Worm (Caenorhabditis elegans) whole organism, young adult: ENCODE results near the gene F11F1.1.

Source experiments
- B0019.2 ChIP-seq: fragments of 200-800 bp; sonication (Bioruptor generic); conservative IDR thresholded peaks from 2 replicates; pipeline ENCODE4 v1.3.6; 2022; ENCODE audit warnings: missing genetic modification reagents, missing genetic modification characterization, missing compliant biosample characterization
- C06A6.2 ChIP-seq: fragments of 200-800 bp; sonication (Bioruptor generic); conservative IDR thresholded peaks from 2 replicates; pipeline ENCODE4 v1.3.6; 2022; ENCODE audit warnings: missing genetic modification characterization, missing compliant biosample characterization
- C17E4.6 ChIP-seq: fragments of 200-800 bp; sonication (Bioruptor generic); IDR thresholded peaks from 2 replicates; pipeline ENCODE4 v1.3.6; 2022; ENCODE audit warnings: missing genetic modification reagents, missing genetic modification characterization, missing compliant biosample characterization
- F23B12.7 ChIP-seq: sonication (generic microtip); optimal IDR thresholded peaks from 2 replicates; lab custom pipeline; 2017; ENCODE audit warnings: missing genetic modification characterization, mild to moderate bottlenecking, missing compliant biosample characterization, antibody characterized with exemption, moderate library complexity; ENCODE audit not compliant: insufficient read depth
- F52B5.7 ChIP-seq: sonication (generic microtip); optimal IDR thresholded peaks from 2 replicates; lab custom pipeline; 2016; ENCODE audit warnings: mild to moderate bottlenecking, missing genetic modification characterization, missing compliant biosample characterization
- F57C9.4 ChIP-seq: sonication (generic microtip); optimal IDR thresholded peaks from 2 replicates; lab custom pipeline; 2017; ENCODE audit warnings: mild to moderate bottlenecking, missing genetic modification characterization, missing compliant biosample characterization
- K12H6.12 ChIP-seq: fragments of 200-800 bp; sonication (Bioruptor generic); optimal IDR thresholded peaks from 2 replicates; lab custom pipeline; 2018; ENCODE audit warnings: mild to moderate bottlenecking, missing genetic modification characterization, missing compliant biosample characterization
- Y53F4B.3 ChIP-seq: fragments of 200-800 bp; sonication (Bioruptor generic); IDR thresholded peaks from 2 replicates; pipeline ENCODE4 v1.3.6; 2022; ENCODE audit warnings: missing genetic modification reagents, missing genetic modification characterization, missing compliant biosample characterization
- Y67H2A.10 ChIP-seq: fragments of 200-800 bp; sonication (Bioruptor generic); conservative IDR thresholded peaks from 2 replicates; pipeline ENCODE4 v1.3.6; 2022; ENCODE audit warnings: missing genetic modification reagents, missing genetic modification characterization, missing compliant biosample characterization
- Y79H2A.3 ChIP-seq: fragments of 200-800 bp; sonication (Bioruptor generic); conservative IDR thresholded peaks from 2 replicates; pipeline ENCODE4 v1.3.6; 2022; ENCODE audit warnings: missing genetic modification reagents, missing genetic modification characterization, missing compliant biosample characterization
- aptf-2 ChIP-seq: fragments of 200-800 bp; sonication (Bioruptor generic); conservative IDR thresholded peaks from 2 replicates; pipeline ENCODE4 v1.3.6; 2022; ENCODE audit warnings: missing genetic modification reagents, missing genetic modification characterization, missing compliant biosample characterization
- bed-2 ChIP-seq: fragments of 200-800 bp; sonication (Bioruptor generic); IDR thresholded peaks from 2 replicates; pipeline ENCODE4 v1.3.6; 2022; ENCODE audit warnings: missing genetic modification reagents, missing genetic modification characterization, missing compliant biosample characterization
- cebp-1 ChIP-seq, 2 experiments: fragments of 200-800 bp in 1 of 2; sonication (Bioruptor generic) in 1 of 2; sonication (generic microtip) in 1 of 2; IDR thresholded peaks in 1 of 2; optimal IDR thresholded peaks in 1 of 2; 2 replicates each; pipeline versions ENCODE4 v1.3.6 to Lab custom; 2017 to 2022; ENCODE audit warnings: missing compliant biosample characterization in 2 of 2, missing genetic modification characterization in 2 of 2, mild to moderate bottlenecking in 1 of 2, missing genetic modification reagents in 1 of 2, moderate library complexity in 1 of 2
- ceh-100 ChIP-seq: fragments of 200-800 bp; sonication (Bioruptor generic); IDR thresholded peaks from 2 replicates; pipeline ENCODE4 v1.3.6; 2022; ENCODE audit warnings: missing genetic modification reagents, missing genetic modification characterization, missing compliant biosample characterization
- ceh-27 ChIP-seq: fragments of 200-800 bp; sonication (Bioruptor generic); optimal IDR thresholded peaks from 2 replicates; lab custom pipeline; 2018; ENCODE audit warnings: mild to moderate bottlenecking, missing genetic modification characterization, moderate library complexity, missing compliant biosample characterization
- ceh-40 ChIP-seq: fragments of 200-800 bp; sonication (Bioruptor generic); IDR thresholded peaks from 2 replicates; pipeline ENCODE4 v1.3.6; 2022; ENCODE audit warnings: missing genetic modification characterization, missing compliant biosample characterization
- dox-1 ChIP-seq: fragments of 200-800 bp; sonication (Bioruptor generic); IDR thresholded peaks from 2 replicates; pipeline ENCODE4 v1.3.6; 2022; ENCODE audit warnings: missing genetic modification reagents, missing genetic modification characterization, missing compliant biosample characterization
- dpl-1 ChIP-seq: fragments of 150-350 bp; optimal IDR thresholded peaks from 2 replicates; lab custom pipeline; 2014; ENCODE audit warnings: missing biosample characterization, missing genetic modification reagents, missing genetic modification characterization
- egl-44 ChIP-seq: fragments of 200-800 bp; sonication (Bioruptor generic); IDR thresholded peaks from 2 replicates; pipeline ENCODE4 v1.3.6; 2022; ENCODE audit warnings: missing genetic modification reagents, missing genetic modification characterization, missing compliant biosample characterization
- egrh-3 ChIP-seq: fragments of 200-800 bp; sonication (Bioruptor generic); IDR thresholded peaks from 2 replicates; pipeline ENCODE4 v1.3.6; 2022; ENCODE audit warnings: missing genetic modification reagents, missing genetic modification characterization, missing compliant biosample characterization
- ets-4 ChIP-seq: fragments of 200-800 bp; sonication (Bioruptor generic); optimal IDR thresholded peaks from 2 replicates; lab custom pipeline; 2018; ENCODE audit warnings: mild to moderate bottlenecking, missing genetic modification characterization, missing compliant biosample characterization
- gei-17 ChIP-seq: fragments of 200-800 bp; sonication (Bioruptor generic); optimal IDR thresholded peaks from 2 replicates; lab custom pipeline; 2018; ENCODE audit warnings: mild to moderate bottlenecking, missing genetic modification characterization, missing compliant biosample characterization
- him-1 ChIP-seq: sonication (generic microtip); optimal IDR thresholded peaks from 2 replicates; lab custom pipeline; 2016; ENCODE audit warnings: missing genotype, missing genetic modification reagents, missing genetic modification characterization, missing compliant biosample characterization
- hlh-12 ChIP-seq: sonication (generic microtip); optimal IDR thresholded peaks from 2 replicates; lab custom pipeline; 2016; ENCODE audit warnings: missing genetic modification characterization, missing compliant biosample characterization
- hlh-26 ChIP-seq: fragments of 200-800 bp; sonication (Bioruptor generic); conservative IDR thresholded peaks from 2 replicates; pipeline ENCODE4 v1.3.6; 2022; ENCODE audit warnings: missing genetic modification reagents, missing genetic modification characterization, missing compliant biosample characterization
- hmg-1.2 ChIP-seq: fragments of 200-800 bp; sonication (Bioruptor generic); IDR thresholded peaks from 2 replicates; pipeline ENCODE4 v1.3.6; 2022; ENCODE audit warnings: missing genetic modification reagents, missing genetic modification characterization, missing compliant biosample characterization
- hrde-1 ChIP-seq: sonication (generic microtip); optimal IDR thresholded peaks from 2 replicates; lab custom pipeline; 2016; ENCODE audit warnings: missing genetic modification characterization, mild to moderate bottlenecking, missing compliant biosample characterization, moderate library complexity, missing genotype, missing genetic modification reagents, borderline replicate concordance
- hsf-1 ChIP-seq: fragments of 200-800 bp; sonication (Bioruptor generic); IDR thresholded peaks from 2 replicates; pipeline ENCODE4 v1.3.6; 2022; ENCODE audit warnings: missing genetic modification reagents, missing genetic modification characterization, missing compliant biosample characterization
- let-526 ChIP-seq: fragments of 200-800 bp; sonication (Bioruptor generic); IDR thresholded peaks from 2 replicates; pipeline ENCODE4 v1.3.6; 2022; ENCODE audit warnings: missing genetic modification reagents, missing genetic modification characterization, missing compliant biosample characterization
- lin-54 ChIP-seq: fragments of 200-800 bp; sonication (Bioruptor generic); optimal IDR thresholded peaks from 2 replicates; lab custom pipeline; 2018; ENCODE audit warnings: mild to moderate bottlenecking, missing genetic modification characterization, missing compliant biosample characterization
- lsl-1 ChIP-seq: fragments of 200-800 bp; sonication (Bioruptor generic); optimal IDR thresholded peaks from 2 replicates; lab custom pipeline; 2018; ENCODE audit warnings: mild to moderate bottlenecking, missing genetic modification characterization, moderate library complexity, missing compliant biosample characterization
- lsy-27 ChIP-seq: sonication (generic microtip); optimal IDR thresholded peaks from 2 replicates; lab custom pipeline; 2017; ENCODE audit warnings: missing genetic modification characterization, mild to moderate bottlenecking, missing compliant biosample characterization, antibody characterized with exemption, missing genotype, borderline replicate concordance; ENCODE audit not compliant: insufficient read depth
- madf-3 ChIP-seq: fragments of 200-800 bp; sonication (Bioruptor generic); IDR thresholded peaks from 2 replicates; pipeline ENCODE4 v1.3.6; 2022; ENCODE audit warnings: missing genetic modification reagents, missing genetic modification characterization, missing compliant biosample characterization
- madf-6 ChIP-seq: fragments of 200-800 bp; sonication (Bioruptor generic); IDR thresholded peaks from 2 replicates; pipeline ENCODE4 v1.3.6; 2022; ENCODE audit warnings: missing genetic modification reagents, missing genetic modification characterization, missing compliant biosample characterization
- nfya-1 ChIP-seq: sonication (generic microtip); optimal IDR thresholded peaks from 2 replicates; lab custom pipeline; 2017; ENCODE audit warnings: antibody characterized with exemption, missing compliant biosample characterization, missing genetic modification characterization, borderline replicate concordance; ENCODE audit not compliant: insufficient read depth
- nfyb-1 ChIP-seq: fragments of 200-800 bp; sonication (Bioruptor generic); IDR thresholded peaks from 2 replicates; pipeline ENCODE4 v1.3.6; 2022; ENCODE audit warnings: missing genetic modification reagents, missing genetic modification characterization, missing compliant biosample characterization
- nhr-120 ChIP-seq: fragments of 200-800 bp; sonication (Bioruptor generic); IDR thresholded peaks from 2 replicates; pipeline ENCODE4 v1.3.6; 2022; ENCODE audit warnings: missing genetic modification characterization, missing compliant biosample characterization
- nhr-27 ChIP-seq: fragments of 200-800 bp; sonication (Bioruptor generic); optimal IDR thresholded peaks from 2 replicates; lab custom pipeline; 2018; ENCODE audit warnings: mild to moderate bottlenecking, missing genetic modification characterization, moderate library complexity, missing compliant biosample characterization
- snpc-1.3 ChIP-seq: sonication (generic microtip); optimal IDR thresholded peaks from 2 replicates; lab custom pipeline; 2017; ENCODE audit warnings: missing genetic modification characterization, mild to moderate bottlenecking, missing compliant biosample characterization, antibody characterized with exemption, moderate library complexity, missing genotype, missing genetic modification reagents; ENCODE audit not compliant: insufficient read depth
- snpc-4 ChIP-seq, 5 experiments: fragments of 150-350 bp in 1 of 5; sonication (generic microtip) in 4 of 5; optimal IDR thresholded peaks; 2 replicates each; lab custom pipeline; 2014 to 2018; ENCODE audit warnings: missing genetic modification characterization in 5 of 5, missing biosample characterization in 3 of 5, antibody characterized with exemption in 2 of 5, mild to moderate bottlenecking in 2 of 5, missing compliant biosample characterization in 2 of 5, missing genotype in 2 of 5, moderate library complexity in 2 of 5, missing genetic modification reagents in 1 of 5
- sptf-2 ChIP-seq: fragments of 200-800 bp; sonication (Bioruptor generic); optimal IDR thresholded peaks from 2 replicates; lab custom pipeline; 2018; ENCODE audit warnings: mild to moderate bottlenecking, missing genetic modification characterization, missing compliant biosample characterization
- ztf-18 ChIP-seq: sonication (generic microtip); optimal IDR thresholded peaks from 2 replicates; lab custom pipeline; 2016; ENCODE audit warnings: missing genotype, mild to moderate bottlenecking, missing genetic modification characterization, missing compliant biosample characterization
- ztf-22 ChIP-seq: fragments of 200-800 bp; sonication (Bioruptor generic); optimal IDR thresholded peaks from 2 replicates; lab custom pipeline; 2018; ENCODE audit warnings: mild to moderate bottlenecking, missing genetic modification characterization, moderate library complexity, missing compliant biosample characterization
- ztf-26 ChIP-seq: sonication (generic microtip); optimal IDR thresholded peaks from 2 replicates; lab custom pipeline; 2017; ENCODE audit warnings: missing genetic modification characterization, missing compliant biosample characterization
- ztf-28 ChIP-seq: fragments of 200-800 bp; sonication (Bioruptor generic); IDR thresholded peaks from 2 replicates; pipeline ENCODE4 v1.3.6; 2022; ENCODE audit warnings: missing genetic modification reagents, missing genetic modification characterization, missing compliant biosample characterization
- ztf-3 ChIP-seq: fragments of 200-800 bp; sonication (Bioruptor generic); optimal IDR thresholded peaks from 2 replicates; lab custom pipeline; 2018; ENCODE audit warnings: mild to moderate bottlenecking, missing genetic modification characterization, missing compliant biosample characterization
- ztf-6 ChIP-seq: fragments of 200-800 bp; sonication (Bioruptor generic); IDR thresholded peaks from 2 replicates; pipeline ENCODE4 v1.3.6; 2022; ENCODE audit warnings: missing genetic modification reagents, missing genetic modification characterization, missing compliant biosample characterization

The F11F1.1 gene

DNA sequence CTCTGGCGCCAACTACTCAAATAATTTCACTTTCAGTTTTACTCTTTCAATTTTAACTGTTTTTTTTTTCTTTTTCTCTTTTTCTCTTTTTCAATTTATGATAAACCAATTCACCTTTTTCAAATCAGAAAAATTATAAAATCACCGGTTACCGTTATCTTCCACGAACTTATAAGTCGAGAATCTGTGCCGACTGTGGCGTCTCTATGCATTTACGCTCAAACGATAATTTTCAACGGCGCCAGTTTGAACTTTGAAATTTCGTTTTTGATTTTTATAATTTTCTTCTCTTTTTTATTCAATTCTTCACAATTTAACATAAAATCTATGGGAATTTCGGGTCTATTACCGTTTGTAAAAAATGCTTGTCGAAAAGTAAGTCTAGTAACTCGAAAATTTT, 28.1 kb downstream of the F11F1.1 start, which contains the start of gene exo-1:
TSS of gene exo-1 (plus strand) at position 101 of the 400 bp plus-strand sequence.
- TF ChIP-seq ets-4 (no peak), ztf-3 (GFP tag; lab: Kevin White, UChicago) (no peak), egrh-3 (GFP tag; lab: Robert Waterston, UW) (0 out of 2 replicates have a peak, but pooled peaks have one; percentile 18), ztf-6 (GFP tag; lab: Robert Waterston, UW) (no peak), nfyb-1 (no peak), K12H6.12 (no peak), madf-6 (GFP tag; lab: Robert Waterston, UW) (no peak), ceh-27 (GFP tag; lab: Kevin White, UChicago) (peak; percentile 46), ceh-100 (GFP tag; lab: Robert Waterston, UW) (peak; percentile 95), Y67H2A.10 (GFP tag; lab: Robert Waterston, UW) (no peak), ztf-26 (no peak), lsy-27 (tag; lab: Kevin White, UChicago) (no peak), C06A6.2 (GFP tag; lab: Robert Waterston, UW) (no peak), Y79H2A.3 (GFP tag; lab: Robert Waterston, UW) (no peak), C17E4.6 (GFP tag; lab: Robert Waterston, UW) (no peak), dpl-1 (GFP tag; lab: Kevin White, UChicago) (peak; percentile 80), F57C9.4 (tag; lab: Kevin White, UChicago) (no peak), hlh-12 (tag; lab: Kevin White, UChicago) (no peak), ztf-18 (tag; lab: Kevin White, UChicago) (peak; percentile 41), madf-3 (GFP tag; lab: Robert Waterston, UW) (no peak), B0019.2 (GFP tag; lab: Robert Waterston, UW) (no peak), let-526 (no peak), snpc-1.3 (tag; lab: Kevin White, UChicago) (no peak), him-1 (tag; lab: Kevin White, UChicago) (peak; percentile 4), ztf-22 (no peak), nhr-27 (tag; lab: Kevin White, UChicago) (no peak), ceh-40 (GFP tag; lab: Robert Waterston, UW) (no peak), hlh-26 (no peak), hsf-1 (GFP tag; lab: Robert Waterston, UW) (no peak), sptf-2 (GFP tag; lab: Kevin White, UChicago) (no peak), hmg-1.2 (GFP tag; lab: Robert Waterston, UW) (no peak; the same call in 1 of the 2 replicates), cebp-1 (GFP tag; IDR thresholded peaks at IDR 0.05; lab: Robert Waterston, UW) (no peak), cebp-1 (tag; optimal IDR thresholded peaks at IDR 0.05; lab: Kevin White, UChicago) (no peak), nhr-120 (GFP tag; lab: Robert Waterston, UW) (no peak), F23B12.7 (tag; lab: Kevin White, UChicago) (peak; percentile 95), snpc-4 (GFP tag; optimal IDR thresholded peaks at IDR 0.05; lab: Kevin White, UChicago) (no peak), snpc-4 (tag; optimal IDR thresholded peaks at IDR 0.05; lab: Kevin White, UChicago) (no peak), dox-1 (GFP tag; lab: Robert Waterston, UW) (0 out of 2 replicates have a peak, but pooled peaks have one; percentile 30), ztf-28 (GFP tag; lab: Robert Waterston, UW) (no peak), nfya-1 (tag; lab: Kevin White, UChicago) (no peak), lsl-1 (GFP tag; lab: Kevin White, UChicago) (peak; percentile 44), F52B5.7 (tag; lab: Kevin White, UChicago) (no peak), egl-44 (GFP tag; lab: Robert Waterston, UW) (no peak), aptf-2 (GFP tag; lab: Robert Waterston, UW) (no peak), hrde-1 (no peak), Y53F4B.3 (GFP tag; lab: Robert Waterston, UW) (no peak), bed-2 (no peak), lin-54 (GFP tag; lab: Kevin White, UChicago) (peak; percentile 82), gei-17 (GFP tag; lab: Kevin White, UChicago) (no peak)
